Worm (Caenorhabditis elegans): ENCODE data around the gene egl-4.

ce11 chrIV:1911273-1911672 lies 63.4 kb downstream of the egl-4 start:
- TF ChIP-seq unc-39 (tag; optimal IDR thresholded peaks at IDR 0.05) (no peak), nhr-237 (tag; optimal IDR thresholded peaks at IDR 0.05) (no peak), ztf-11 (tag; optimal IDR thresholded peaks at IDR 0.05) (no peak), lin-32 (GFP tag; optimal IDR thresholded peaks at IDR 0.05) (no peak), nhr-12 (tag; optimal IDR thresholded peaks at IDR 0.05) (no peak), nhr-76 (tag; optimal IDR thresholded peaks at IDR 0.05) (no peak), lsy-2 (tag; optimal IDR thresholded peaks at IDR 0.05) (no peak), unc-120 (tag; optimal IDR thresholded peaks at IDR 0.05; ENCODE audit: poor library complexity, severe bottlenecking) (no peak), snpc-4 (tag; optimal IDR thresholded peaks at IDR 0.05) (no peak), drap-1 (GFP tag; optimal IDR thresholded peaks at IDR 0.05) (no peak), mls-2 (tag; optimal IDR thresholded peaks at IDR 0.05) (no peak), mab-5 (tag; optimal IDR thresholded peaks at IDR 0.05) (no peak), nhr-28 (tag; optimal IDR thresholded peaks at IDR 0.05) (no peak), elt-1 (tag; optimal IDR thresholded peaks at IDR 0.05; ENCODE audit: borderline replicate concordance, insufficient read depth) (peak; percentile 99)

All from whole organism, mixed stage, embryonic.